Fruit fly (Drosophila melanogaster) whole organism, wandering third instar larva: ENCODE results near the gene Ubc4.

Experiments used
- CG9705 ChIP-seq: fragments of 200-800 bp; sonication (Bioruptor generic); optimal IDR thresholded peaks from 2 replicates; lab custom pipeline; 2018; ENCODE audit warnings: missing biosample characterization, mild to moderate bottlenecking, missing genetic modification characterization
- Dfd ChIP-seq: fragments of >200 bp; optimal IDR thresholded peaks from 2 replicates; lab custom pipeline; 2017; ENCODE audit warnings: missing biosample characterization, missing genetic modification characterization
- Hr78 ChIP-seq: fragments of >200 bp; optimal IDR thresholded peaks from 2 replicates; lab custom pipeline; 2017; ENCODE audit warnings: missing biosample characterization, missing genetic modification characterization
- Myc ChIP-seq: fragments of >200 bp; optimal IDR thresholded peaks from 2 replicates; lab custom pipeline; 2017
- br ChIP-seq: fragments of 200-800 bp; sonication (Bioruptor generic); optimal IDR thresholded peaks from 2 replicates; lab custom pipeline; 2016; ENCODE audit warnings: missing biosample characterization, missing genetic modification characterization
- brk ChIP-seq: fragments of 200-800 bp; sonication (Bioruptor generic); optimal IDR thresholded peaks from 2 replicates; lab custom pipeline; 2016; ENCODE audit warnings: missing biosample characterization, mild to moderate bottlenecking, missing genetic modification characterization
- ey ChIP-seq: fragments of 200-800 bp; sonication (Bioruptor generic); optimal IDR thresholded peaks from 2 replicates; lab custom pipeline; 2016; ENCODE audit warnings: missing biosample characterization, missing genetic modification characterization
- fru ChIP-seq: fragments of 200-800 bp; sonication (Bioruptor generic); optimal IDR thresholded peaks from 3 replicates; lab custom pipeline; 2016; ENCODE audit warnings: missing biosample characterization, mild to moderate bottlenecking, missing genetic modification characterization
- h ChIP-seq: fragments of 200-800 bp; sonication (Bioruptor generic); optimal IDR thresholded peaks from 3 replicates; lab custom pipeline; 2016; ENCODE audit warnings: missing biosample characterization, mild to moderate bottlenecking, missing genetic modification characterization
- lola ChIP-seq: fragments of >200 bp; optimal IDR thresholded peaks from 2 replicates; lab custom pipeline; 2017; ENCODE audit warnings: missing biosample characterization, missing genetic modification characterization
- pan ChIP-seq: fragments of >200 bp; optimal IDR thresholded peaks from 2 replicates; lab custom pipeline; 2017
- tai ChIP-seq: sonication (Bioruptor generic); optimal IDR thresholded peaks from 2 replicates; lab custom pipeline; 2016; ENCODE audit warnings: missing biosample characterization, missing genetic modification characterization

DNA sequence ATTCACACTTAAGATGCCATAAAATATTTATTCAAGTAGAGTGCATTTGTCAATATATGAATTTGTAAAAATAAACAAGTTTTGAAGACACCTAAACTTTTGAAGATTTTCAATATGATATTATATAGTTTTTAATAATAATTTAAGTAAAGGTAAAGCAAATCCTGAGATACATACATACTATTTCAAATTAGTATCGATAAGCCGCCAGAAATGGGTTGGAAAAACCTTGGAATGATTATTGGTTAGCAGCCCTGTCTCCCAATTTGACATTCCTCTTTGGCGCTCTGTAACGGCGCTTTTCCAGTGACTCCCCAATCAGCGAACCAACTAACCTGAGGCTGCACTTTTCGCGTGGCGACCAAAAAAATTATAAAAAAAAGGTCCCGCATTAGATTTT lies 17.2 kb upstream of the Ubc4 start, which contains the start of gene alphaTub67C:
- TF ChIP-seq fru (GFP tag; lab: Kevin White, UChicago) (no peak), h (GFP tag; lab: Kevin White, UChicago) (no peak), tai (GFP tag; lab: Kevin White, UChicago) (no peak), Hr78 (GFP tag; lab: Kevin White, UChicago) (no peak), pan (lab: Kevin White, UChicago) (no peak), ey (no peak), brk (GFP tag; lab: Kevin White, UChicago) (no peak), lola (GFP tag; lab: Kevin White, UChicago) (no peak), CG9705 (GFP tag; lab: Kevin White, UChicago) (no peak), Dfd (GFP tag; lab: Kevin White, UChicago) (no peak), br (no peak), Myc (lab: Kevin White, UChicago) (no peak)
